Worm (Caenorhabditis elegans) whole organism, L2 larva: Measurements from ENCODE around the gene mec-12.

ENCODE experiments used
- C34F6.9 ChIP-seq: fragments of 150-350 bp; optimal IDR thresholded peaks from 2 replicates; lab custom pipeline; 2014; ENCODE audit warnings: missing biosample characterization, missing genetic modification characterization
- F13H6.1 ChIP-seq: sonication (generic microtip); optimal IDR thresholded peaks from 2 replicates; lab custom pipeline; 2016; ENCODE audit warnings: missing genetic modification characterization, missing compliant biosample characterization
- R02D3.7 ChIP-seq: fragments of 150-350 bp; optimal IDR thresholded peaks from 2 replicates; lab custom pipeline; 2014; ENCODE audit warnings: missing biosample characterization, missing genetic modification characterization
- Y55F3AM.14 ChIP-seq: fragments of 200-800 bp; sonication (Bioruptor generic); optimal IDR thresholded peaks from 2 replicates; lab custom pipeline; 2018; ENCODE audit warnings: mild to moderate bottlenecking, missing genetic modification characterization, missing compliant biosample characterization
- alr-1 ChIP-seq: fragments of 150-350 bp; optimal IDR thresholded peaks from 2 replicates; lab custom pipeline; 2014; ENCODE audit warnings: missing biosample characterization, missing genetic modification characterization
- ama-1 ChIP-seq: fragments of 150-350 bp; optimal IDR thresholded peaks from 2 replicates; lab custom pipeline; 2018; ENCODE audit warnings: inconsistent platforms
- blmp-1 ChIP-seq: sonication (generic microtip); optimal IDR thresholded peaks from 2 replicates; lab custom pipeline; 2017; ENCODE audit warnings: missing genetic modification characterization, mild to moderate bottlenecking, missing compliant biosample characterization, antibody characterized with exemption, moderate library complexity; ENCODE audit not compliant: insufficient read depth
- ceh-82 ChIP-seq: fragments of 150-350 bp; optimal IDR thresholded peaks from 2 replicates; lab custom pipeline; 2014; ENCODE audit warnings: missing biosample characterization, missing genetic modification characterization
- egl-27 ChIP-seq: sonication (generic microtip); optimal IDR thresholded peaks from 3 replicates; lab custom pipeline; 2017; ENCODE audit warnings: missing biosample characterization, missing genetic modification reagents, missing genetic modification characterization
- elt-3 ChIP-seq: sonication (generic microtip); optimal IDR thresholded peaks from 2 replicates; lab custom pipeline; 2017; ENCODE audit warnings: missing biosample characterization, missing genetic modification characterization
- fos-1 ChIP-seq: fragments of 150-350 bp; optimal IDR thresholded peaks from 2 replicates; lab custom pipeline; 2014; ENCODE audit warnings: missing biosample characterization, missing genetic modification characterization
- gmeb-1 ChIP-seq: fragments of 150-350 bp; optimal IDR thresholded peaks from 2 replicates; lab custom pipeline; 2014; ENCODE audit warnings: missing biosample characterization, missing genetic modification characterization
- lin-11 ChIP-seq: fragments of 150-350 bp; sonication (generic microtip); optimal IDR thresholded peaks from 2 replicates; lab custom pipeline; 2014; ENCODE audit warnings: missing biosample characterization, missing genetic modification characterization, inconsistent platforms, mixed read lengths
- lsy-2 ChIP-seq, 2 experiments: fragments of 150-350 bp in 1 of 2; sonication (generic microtip) in 1 of 2; optimal IDR thresholded peaks; 2 replicates each; lab custom pipeline; 2014 to 2017; ENCODE audit warnings: missing biosample characterization in 2 of 2, missing genetic modification characterization in 2 of 2
- mab-5 ChIP-seq: fragments of 150-350 bp; optimal IDR thresholded peaks from 2 replicates; lab custom pipeline; 2014; ENCODE audit warnings: missing biosample characterization, missing genetic modification characterization
- mbf-1 ChIP-seq: sonication (generic microtip); optimal IDR thresholded peaks from 2 replicates; lab custom pipeline; 2017; ENCODE audit warnings: missing biosample characterization, missing genetic modification characterization
- mdl-1 ChIP-seq, 2 experiments: fragments of 150-350 bp in 1 of 2; sonication (generic microtip) in 1 of 2; optimal IDR thresholded peaks; 2 replicates each; lab custom pipeline; 2017; ENCODE audit warnings: missing biosample characterization in 2 of 2, missing genetic modification characterization in 2 of 2
- nhr-10 ChIP-seq: sonication (generic microtip); optimal IDR thresholded peaks from 2 replicates; lab custom pipeline; 2017; ENCODE audit warnings: missing biosample characterization, missing genetic modification characterization
- nhr-12 ChIP-seq: fragments of 150-350 bp; optimal IDR thresholded peaks from 2 replicates; lab custom pipeline; 2014; ENCODE audit warnings: missing biosample characterization, missing genetic modification characterization
- nhr-21 ChIP-seq: fragments of 150-350 bp; optimal IDR thresholded peaks from 2 replicates; lab custom pipeline; 2014; ENCODE audit warnings: missing biosample characterization, missing genetic modification characterization
- nhr-23 ChIP-seq: fragments of 150-350 bp; optimal IDR thresholded peaks from 2 replicates; lab custom pipeline; 2014; ENCODE audit warnings: missing biosample characterization, missing genetic modification reagents, missing genetic modification characterization
- nhr-237 ChIP-seq: fragments of 150-350 bp; optimal IDR thresholded peaks from 2 replicates; lab custom pipeline; 2014; ENCODE audit warnings: missing biosample characterization, missing genetic modification characterization
- nhr-25 ChIP-seq: fragments of 150-350 bp; sonication (generic microtip); optimal IDR thresholded peaks from 3 replicates; lab custom pipeline; 2014; ENCODE audit warnings: missing biosample characterization, missing genetic modification characterization
- nhr-6 ChIP-seq: fragments of 150-350 bp; optimal IDR thresholded peaks from 2 replicates; lab custom pipeline; 2014; ENCODE audit warnings: missing biosample characterization, missing genetic modification characterization
- peb-1 ChIP-seq: fragments of 150-350 bp; optimal IDR thresholded peaks from 2 replicates; lab custom pipeline; 2014; ENCODE audit warnings: missing biosample characterization, missing genetic modification characterization
- sma-3 ChIP-seq: sonication (generic microtip); optimal IDR thresholded peaks from 2 replicates; lab custom pipeline; 2016; ENCODE audit warnings: missing genetic modification reagents, missing genetic modification characterization, missing compliant biosample characterization
- snpc-4 ChIP-seq: fragments of 150-350 bp; optimal IDR thresholded peaks from 2 replicates; lab custom pipeline; 2014; ENCODE audit warnings: missing biosample characterization, missing genetic modification characterization
- unc-39 ChIP-seq: fragments of 150-350 bp; optimal IDR thresholded peaks from 2 replicates; lab custom pipeline; 2014; ENCODE audit warnings: missing biosample characterization, missing genetic modification characterization
- unc-62 ChIP-seq: fragments of 150-350 bp; optimal IDR thresholded peaks from 2 replicates; lab custom pipeline; 2014; ENCODE audit warnings: missing biosample characterization, missing genetic modification reagents, missing genetic modification characterization
- zag-1 ChIP-seq: fragments of 150-350 bp; optimal IDR thresholded peaks from 2 replicates; lab custom pipeline; 2014; ENCODE audit warnings: missing biosample characterization, missing genetic modification characterization
- ztf-1 ChIP-seq: fragments of 200-800 bp; sonication (Bioruptor generic); conservative IDR thresholded peaks from 2 replicates; pipeline ENCODE4 v1.3.6; 2022; ENCODE audit warnings: missing genetic modification characterization, missing compliant biosample characterization
- ztf-11 ChIP-seq: sonication (generic microtip); optimal IDR thresholded peaks from 2 replicates; lab custom pipeline; 2017; ENCODE audit warnings: missing biosample characterization, missing genetic modification characterization
- ztf-4 ChIP-seq: fragments of 150-350 bp; optimal IDR thresholded peaks from 2 replicates; lab custom pipeline; 2014; ENCODE audit warnings: missing biosample characterization, missing genetic modification characterization

mec-12 gene

ce11 chrIII:3165309-3165708, 26.3 kb upstream of the mec-12 start, which contains the start of gene R148.5:
TSS of gene R148.5 (plus strand) at chrIII:3165639.
- TF ChIP-seq unc-62 (no peak), elt-3 (tag; lab: Kevin White, UChicago) (no peak)

DNA sequence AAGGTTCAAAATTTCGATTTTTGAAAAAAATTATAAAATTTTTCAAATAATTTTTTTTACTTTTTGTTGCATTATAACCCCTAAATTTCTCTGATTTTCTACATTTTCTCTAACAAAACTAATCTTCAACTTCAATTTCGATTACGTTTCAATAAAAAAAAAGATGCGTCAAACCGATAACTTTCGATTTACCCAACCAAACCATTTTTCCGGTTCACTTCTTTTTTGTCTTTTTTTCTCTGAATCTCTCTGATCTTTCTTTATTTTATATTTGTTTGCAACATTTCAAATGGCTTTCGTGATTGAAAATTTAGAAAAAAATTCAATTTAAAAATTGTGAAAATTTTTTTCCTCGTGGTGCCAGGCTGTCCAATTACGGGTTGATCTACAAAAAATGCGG, 24.4 kb upstream of the mec-12 start:
- TF ChIP-seq nhr-237 (tag; lab: Kevin White, UChicago) (no peak), nhr-23 (tag; lab: Kevin White, UChicago) (no peak), ztf-1 (GFP tag; lab: Robert Waterston, UW) (no peak), ztf-11 (tag; lab: Kevin White, UChicago) (no peak), zag-1 (tag; lab: Kevin White, UChicago) (no peak), nhr-21 (tag; lab: Kevin White, UChicago) (no peak), F13H6.1 (tag; lab: Kevin White, UChicago) (no peak), ceh-82 (tag; lab: Kevin White, UChicago) (no peak), alr-1 (tag; lab: Kevin White, UChicago) (no peak), peb-1 (tag; lab: Kevin White, UChicago) (no peak), nhr-10 (tag; lab: Kevin White, UChicago) (no peak), egl-27 (tag; lab: Kevin White, UChicago) (no peak), C34F6.9 (tag; lab: Kevin White, UChicago) (no peak), unc-62 (no peak), R02D3.7 (tag; lab: Kevin White, UChicago) (no peak), unc-39 (tag; lab: Kevin White, UChicago) (no peak), fos-1 (tag; lab: Kevin White, UChicago) (no peak), Y55F3AM.14 (GFP tag; lab: Kevin White, UChicago) (no peak), mdl-1 (tag; optimal IDR thresholded peaks at IDR 0.05; lab: Kevin White, UChicago) (no peak), nhr-12 (no peak)

- peak; percentile 1 for TF ChIP-seq sma-3 (GFP tag; lab: Kevin White, UChicago)
- TF ChIP-seq nhr-25 (tag; lab: Kevin White, UChicago) = peak; percentile 77
- TF ChIP-seq blmp-1 (tag; lab: Kevin White, UChicago) = peak; percentile 78
- TF ChIP-seq gmeb-1 (tag; lab: Kevin White, UChicago) = no peak
- TF ChIP-seq, all 48 proteins: peak for 3
Measured at ce11 chrIII:3161600-3161999, 22.6 kb upstream of the mec-12 start.

ce11 chrIII:3160490-3160889, 21.5 kb upstream of the mec-12 start:
- TF ChIP-seq ztf-4 (no peak), fos-1 (tag; lab: Kevin White, UChicago) (no peak), alr-1 (tag; lab: Kevin White, UChicago) (no peak), mbf-1 (tag; lab: Kevin White, UChicago) (no peak), nhr-23 (tag; lab: Kevin White, UChicago) (no peak), gmeb-1 (tag; lab: Kevin White, UChicago) (no peak), ama-1 (lab: Kevin White, UChicago) (no peak)
- TF ChIP-seq, all 48 proteins: peak for 0

DNA sequence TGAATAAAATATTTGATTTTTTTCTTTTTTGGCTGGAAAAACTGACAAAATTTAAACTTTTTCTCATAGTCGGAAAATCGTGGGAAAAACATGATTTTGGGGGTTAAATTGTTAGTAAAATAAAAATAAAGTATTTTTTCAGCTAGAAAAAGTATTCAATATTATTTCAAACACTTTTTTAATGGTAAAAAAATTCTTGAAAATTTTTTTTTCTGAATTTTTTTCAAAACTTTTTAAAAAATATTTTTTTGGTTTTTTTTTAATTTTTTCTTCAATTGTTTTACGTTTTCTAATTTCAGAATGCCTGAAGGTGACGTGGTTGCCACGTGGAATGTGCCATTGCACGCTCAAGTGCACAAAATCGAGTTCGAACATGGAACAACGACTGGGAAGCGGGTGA, 15.9 kb upstream of the mec-12 start, which contains the start of gene C44B11.1:
Gene C44B11.1 (plus strand): TSS at position 301 of the 400 bp plus-strand sequence.
- no peak for TF ChIP-seq alr-1 (tag; lab: Kevin White, UChicago)

ce11 chrIII:3152848-3153247, 13.8 kb upstream of the mec-12 start, which contains the start of gene C44B11.6:
TSS of gene C44B11.6 (plus strand) at chrIII:3153148.
- TF ChIP-seq lsy-2 (tag; optimal IDR thresholded peaks at IDR 0.05; lab: Kevin White, UChicago) (no peak), mab-5 (tag; lab: Kevin White, UChicago) (no peak), egl-27 (tag; lab: Kevin White, UChicago) (no peak), nhr-21 (tag; lab: Kevin White, UChicago) (no peak), nhr-6 (tag; lab: Kevin White, UChicago) (no peak), zag-1 (tag; lab: Kevin White, UChicago) (no peak), nhr-25 (tag; lab: Kevin White, UChicago) (no peak), F13H6.1 (tag; lab: Kevin White, UChicago) (no peak), snpc-4 (tag; lab: Kevin White, UChicago) (no peak), Y55F3AM.14 (GFP tag; lab: Kevin White, UChicago) (no peak), C34F6.9 (tag; lab: Kevin White, UChicago) (no peak), unc-39 (tag; lab: Kevin White, UChicago) (no peak), lin-11 (no peak), mdl-1 (tag; optimal IDR thresholded peaks at IDR 0.05; lab: Kevin White, UChicago) (no peak), alr-1 (tag; lab: Kevin White, UChicago) (no peak)
